Fruit fly (Drosophila melanogaster) Kc167 (cell line): ENCODE data around the gene COX5B.

Source experiments
- Myc ChIP-seq: fragments of >200 bp; optimal IDR thresholded peaks from 2 replicates; lab custom pipeline; 2017; ENCODE audit warnings: missing external identifiers
- Sin3A ChIP-seq: fragments of >200 bp; optimal IDR thresholded peaks from 2 replicates; lab custom pipeline; 2018; ENCODE audit warnings: missing external identifiers
- h ChIP-seq: fragments of >200 bp; optimal IDR thresholded peaks from 3 replicates; lab custom pipeline; 2018; ENCODE audit warnings: missing external identifiers
- insv ChIP-seq: fragments of >200 bp; optimal IDR thresholded peaks from 3 replicates; lab custom pipeline; 2018; ENCODE audit warnings: missing external identifiers
- psq ChIP-seq: fragments of >200 bp; optimal IDR thresholded peaks from 2 replicates; lab custom pipeline; 2017; ENCODE audit warnings: missing external identifiers
- ttk ChIP-seq: sonication (Bioruptor generic); optimal IDR thresholded peaks from 2 replicates; lab custom pipeline; 2017; ENCODE audit warnings: missing external identifiers

COX5B gene

DNA sequence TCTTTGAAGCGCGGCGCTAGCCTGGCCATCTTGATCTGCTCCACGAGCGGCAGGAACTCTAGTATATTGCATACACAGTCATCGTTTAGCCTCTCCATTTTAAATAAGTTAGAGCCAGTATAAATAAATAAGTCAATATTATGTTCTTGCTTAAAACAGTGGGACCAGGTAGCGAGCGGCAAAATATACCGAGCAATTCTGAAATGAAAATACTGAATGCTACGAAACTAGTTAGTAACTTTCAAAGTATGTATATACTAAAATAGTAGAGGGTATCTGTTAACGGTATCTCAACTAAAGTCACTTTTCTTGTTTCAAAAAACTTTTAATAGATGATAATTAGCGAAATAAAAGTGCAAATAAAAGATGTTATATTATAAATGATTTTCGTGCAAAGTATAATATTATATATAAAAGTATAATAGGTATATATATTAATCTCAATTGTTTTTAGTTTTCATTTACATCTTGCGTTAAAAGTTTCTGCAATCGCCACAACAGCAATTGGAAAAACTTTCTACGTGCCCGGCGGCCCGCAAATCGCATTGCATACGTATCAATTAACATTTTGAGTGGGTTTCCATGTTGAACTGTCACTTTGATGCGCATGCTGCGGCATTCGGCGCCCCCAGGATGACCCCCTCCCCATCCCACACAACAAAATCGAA is 8.6 kb downstream of the COX5B start, which contains the start of gene CG13766:
TSS of gene CG13766 (minus strand) at position 162 of the 668 bp plus-strand sequence.
- TF ChIP-seq Sin3A (lab: Kevin White, UChicago) (no peak), insv (lab: Kevin White, UChicago) (no peak), h (lab: Kevin White, UChicago) (no peak), psq (lab: Kevin White, UChicago) (no peak), ttk (no peak), Myc (lab: Kevin White, UChicago) (no peak)

DNA sequence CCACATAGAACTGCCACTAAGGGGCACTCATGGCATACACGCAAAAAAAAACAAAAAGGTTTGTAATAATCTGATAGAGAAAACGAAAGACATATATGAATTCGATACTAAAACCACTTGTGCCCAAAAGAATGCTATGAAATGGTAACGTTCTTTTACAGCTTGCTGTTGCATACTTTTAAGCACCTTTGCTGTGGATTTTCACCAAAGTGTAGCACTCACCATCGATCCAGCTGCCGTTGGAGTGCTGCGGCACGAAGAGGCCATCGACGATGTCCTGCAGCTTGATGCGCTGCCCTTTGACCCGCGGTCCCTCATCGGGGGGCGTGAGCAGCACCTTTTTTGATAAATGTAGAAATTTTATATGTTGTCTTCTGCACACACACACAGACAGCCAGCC is 21.4 kb downstream of the COX5B start:
- TF ChIP-seq Sin3A (lab: Kevin White, UChicago) (no peak), insv (lab: Kevin White, UChicago) (no peak), Myc (lab: Kevin White, UChicago) (no peak), ttk (no peak), h (lab: Kevin White, UChicago) (no peak), psq (lab: Kevin White, UChicago) (no peak)

DNA sequence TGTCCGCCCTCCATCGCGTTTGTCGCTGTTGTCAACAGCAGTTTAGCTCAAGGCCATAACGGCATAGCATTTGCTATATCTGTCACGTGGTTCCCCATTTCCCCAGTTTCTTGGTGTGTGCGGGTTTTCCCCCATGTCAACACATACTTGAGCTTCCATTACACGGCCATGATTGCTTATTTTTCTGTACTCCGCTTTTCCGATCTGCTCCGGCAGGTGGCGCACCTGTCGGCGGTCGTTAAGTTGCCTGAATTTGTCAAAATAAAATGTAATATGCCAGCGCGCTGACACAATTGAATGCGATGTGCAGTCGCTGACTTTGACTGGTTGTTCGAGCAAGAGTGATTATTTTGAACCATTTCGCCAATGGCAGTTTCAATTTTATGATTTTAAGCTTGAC is 26.7 kb downstream of the COX5B start:
- TF ChIP-seq h (lab: Kevin White, UChicago), result no peak
- TF ChIP-seq ttk, result no peak
- no peak for TF ChIP-seq psq (lab: Kevin White, UChicago)
- no peak for TF ChIP-seq insv (lab: Kevin White, UChicago)
- no peak for TF ChIP-seq Sin3A (lab: Kevin White, UChicago)
- no peak for TF ChIP-seq Myc (lab: Kevin White, UChicago)

DNA sequence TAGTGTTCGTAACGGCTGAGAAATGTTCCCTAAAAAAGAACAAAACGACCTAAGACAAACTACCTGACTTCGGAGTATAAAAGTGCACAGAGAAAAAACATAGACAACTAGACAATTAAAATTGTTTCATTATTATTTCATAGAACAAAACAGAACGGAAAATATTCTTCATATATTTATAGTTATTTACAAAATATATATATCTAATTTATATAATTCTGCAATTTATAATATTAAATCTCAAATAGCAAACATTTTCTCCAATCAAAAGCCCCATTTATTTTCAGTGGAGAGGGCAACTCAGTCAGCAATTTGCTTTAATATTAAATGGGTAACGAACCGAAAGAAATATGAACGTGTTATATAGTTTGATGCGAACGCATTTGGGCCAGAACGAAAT is 37.4 kb downstream of the COX5B start:
- TF ChIP-seq h (lab: Kevin White, UChicago) (no peak), ttk (no peak)

DNA sequence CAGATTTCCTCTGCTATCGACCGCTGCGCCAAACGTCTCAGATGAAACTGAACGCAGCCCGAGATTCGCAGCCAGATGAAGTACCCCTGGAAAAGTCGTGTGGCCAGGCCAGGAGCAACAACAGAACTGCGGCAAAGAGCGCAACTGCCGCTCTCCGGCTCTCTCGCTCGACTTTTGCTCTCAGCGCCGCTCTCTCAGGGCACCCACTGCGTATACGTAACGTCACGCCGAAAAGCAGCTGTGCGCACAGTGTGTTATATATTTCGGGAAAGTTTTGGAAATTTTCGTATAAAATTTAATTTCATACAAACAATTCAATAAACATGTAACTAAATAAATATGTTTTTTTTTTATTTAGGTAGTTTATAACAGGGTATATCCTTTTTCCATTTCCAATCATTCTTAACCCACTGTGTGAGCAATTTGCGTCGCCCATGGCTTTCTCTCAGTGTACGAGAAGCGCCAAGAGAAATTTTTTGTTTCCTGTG is 43.5 kb downstream of the COX5B start, which contains the start of gene Dpp10:
TSS of gene Dpp10 (minus strand) at position 51 of the 488 bp plus-strand sequence.
- TF ChIP-seq Sin3A (lab: Kevin White, UChicago) (no peak), Myc (lab: Kevin White, UChicago) (no peak), h (lab: Kevin White, UChicago) (no peak), ttk (no peak)
